Fruit fly (Drosophila melanogaster) whole organism, embryonic: Measurements from ENCODE around the gene CG33654.
A peak's percentile ranks its signal among the peaks of the same experiment; 100 is the strongest.

Source experiments
- Adf1 ChIP-seq: fragments of 200-800 bp; sonication (Bioruptor generic); IDR thresholded peaks from 2 replicates; pipeline ENCODE4 v1.3.6; 2022; ENCODE audit warnings: missing biosample characterization, missing genetic modification characterization
- CG10209 ChIP-seq: fragments of 200-800 bp; sonication (Bioruptor generic); optimal IDR thresholded peaks from 3 replicates; lab custom pipeline; 2017; ENCODE audit warnings: missing biosample characterization, mild to moderate bottlenecking, missing genetic modification characterization, missing genetic modification reagents
- CG12299 ChIP-seq: fragments of 200-800 bp; sonication (Bioruptor generic); optimal IDR thresholded peaks from 2 replicates; lab custom pipeline; 2018; ENCODE audit warnings: missing biosample characterization, mild to moderate bottlenecking, missing genetic modification characterization
- CG13123 ChIP-seq: fragments of 200-800 bp; sonication (Bioruptor generic); optimal IDR thresholded peaks from 2 replicates; lab custom pipeline; 2016; ENCODE audit warnings: missing biosample characterization, missing genetic modification characterization
- CG13287 ChIP-seq: fragments of 200-800 bp; sonication (Bioruptor generic); IDR thresholded peaks from 2 replicates; pipeline ENCODE4 v1.3.6; 2022; ENCODE audit warnings: missing biosample characterization, missing genetic modification characterization; ENCODE audit not compliant: partially characterized antibody
- CG13894 ChIP-seq: fragments of 200-800 bp; sonication (Bioruptor generic); optimal IDR thresholded peaks from 3 replicates; lab custom pipeline; 2018; ENCODE audit warnings: missing biosample characterization, mild to moderate bottlenecking, missing genetic modification characterization, moderate library complexity
- CG15479 ChIP-seq: fragments of 200-800 bp; sonication (Bioruptor generic); optimal IDR thresholded peaks from 3 replicates; lab custom pipeline; 2019; ENCODE audit warnings: missing biosample characterization, mild to moderate bottlenecking, missing genetic modification characterization, moderate library complexity
- CG18476 ChIP-seq: fragments of 200-800 bp; sonication (Bioruptor generic); optimal IDR thresholded peaks from 2 replicates; lab custom pipeline; 2016; ENCODE audit warnings: missing biosample characterization, mild to moderate bottlenecking, missing genetic modification characterization
- CG18764 ChIP-seq: fragments of 200-800 bp; sonication (Bioruptor generic); optimal IDR thresholded peaks from 3 replicates; lab custom pipeline; 2016; ENCODE audit warnings: missing biosample characterization, missing genetic modification characterization
- CG30403 ChIP-seq: fragments of 200-800 bp; sonication (Bioruptor generic); optimal IDR thresholded peaks from 3 replicates; lab custom pipeline; 2016; ENCODE audit warnings: missing biosample characterization, missing genetic modification characterization
- CG31224 ChIP-seq: fragments of 200-800 bp; sonication (Bioruptor generic); IDR thresholded peaks from 2 replicates; pipeline ENCODE4 v1.3.6; 2022; ENCODE audit warnings: missing biosample characterization, missing genetic modification characterization
- CG31388 ChIP-seq: fragments of 200-800 bp; sonication (Bioruptor generic); optimal IDR thresholded peaks from 2 replicates; lab custom pipeline; 2016; ENCODE audit warnings: missing biosample characterization, missing genetic modification characterization
- CG32532 ChIP-seq: fragments of 200-800 bp; sonication (Bioruptor generic); IDR thresholded peaks from 2 replicates; pipeline ENCODE4 v1.3.6; 2022; ENCODE audit warnings: missing biosample characterization, missing genetic modification characterization
- CG3838 ChIP-seq: fragments of 200-800 bp; sonication (Bioruptor generic); optimal IDR thresholded peaks from 3 replicates; lab custom pipeline; 2016; ENCODE audit warnings: missing biosample characterization, missing genetic modification characterization
- CG6854 ChIP-seq: fragments of 200-800 bp; sonication (Bioruptor generic); optimal IDR thresholded peaks from 3 replicates; lab custom pipeline; 2017; ENCODE audit warnings: missing biosample characterization, mild to moderate bottlenecking, missing genetic modification characterization
- CG7271 ChIP-seq: fragments of 200-800 bp; sonication (Bioruptor generic); optimal IDR thresholded peaks from 2 replicates; lab custom pipeline; 2018; ENCODE audit warnings: missing biosample characterization, mild to moderate bottlenecking, missing genetic modification characterization, moderate library complexity
- CG7987 ChIP-seq: fragments of 200-800 bp; sonication (Bioruptor generic); optimal IDR thresholded peaks from 2 replicates; lab custom pipeline; 2018; ENCODE audit warnings: missing biosample characterization, mild to moderate bottlenecking, missing genetic modification characterization, moderate library complexity
- CG8359 ChIP-seq: fragments of 200-800 bp; sonication (Bioruptor generic); optimal IDR thresholded peaks from 2 replicates; lab custom pipeline; 2017; ENCODE audit warnings: missing biosample characterization, mild to moderate bottlenecking, missing genetic modification characterization, borderline replicate concordance
- CG8478 ChIP-seq: fragments of >200 bp; optimal IDR thresholded peaks from 2 replicates; lab custom pipeline; 2018
- CG9932 ChIP-seq: fragments of 200-800 bp; sonication (Bioruptor generic); IDR thresholded peaks from 2 replicates; pipeline ENCODE4 v1.3.6; 2022; ENCODE audit warnings: missing biosample characterization, missing genetic modification characterization
- D19A ChIP-seq: fragments of 200-800 bp; optimal IDR thresholded peaks from 3 replicates; lab custom pipeline; 2019; ENCODE audit warnings: missing biosample characterization, mild to moderate bottlenecking, missing genetic modification characterization, moderate library complexity
- D19B ChIP-seq: fragments of 200-800 bp; sonication (Bioruptor generic); optimal IDR thresholded peaks from 2 replicates; lab custom pipeline; 2017; ENCODE audit warnings: missing biosample characterization, mild to moderate bottlenecking, missing genetic modification characterization
- ERR ChIP-seq: fragments of 200-800 bp; sonication (Bioruptor generic); optimal IDR thresholded peaks from 2 replicates; lab custom pipeline; 2016; ENCODE audit warnings: missing biosample characterization, missing genetic modification characterization
- Ets65A ChIP-seq: fragments of 200-800 bp; sonication (Bioruptor generic); peaks from one replicate; lab custom pipeline; 2016; ENCODE audit warnings: missing biosample characterization, missing genetic modification characterization
- GATAe ChIP-seq: fragments of 200-800 bp; sonication (Bioruptor generic); conservative IDR thresholded peaks from 2 replicates; pipeline ENCODE4 v1.3.6; 2022; ENCODE audit warnings: missing biosample characterization, missing genetic modification characterization
- Gsc ChIP-seq: fragments of 200-800 bp; sonication (Bioruptor generic); IDR thresholded peaks from 2 replicates; pipeline ENCODE4 v1.3.6; 2022; ENCODE audit warnings: missing biosample characterization, missing genetic modification characterization
- Hand ChIP-seq: fragments of 200-800 bp; sonication (Bioruptor generic); optimal IDR thresholded peaks from 2 replicates; lab custom pipeline; 2017; ENCODE audit warnings: mild to moderate bottlenecking, missing biosample characterization, missing genetic modification reagents, missing genetic modification characterization
- Hr3 ChIP-seq: fragments of 200-800 bp; sonication (Bioruptor generic); optimal IDR thresholded peaks from 3 replicates; lab custom pipeline; 2016; ENCODE audit warnings: missing biosample characterization, missing genetic modification characterization
- Hr39 ChIP-seq: fragments of >200 bp; optimal IDR thresholded peaks from 2 replicates; lab custom pipeline; 2017
- PHDP ChIP-seq: fragments of 200-800 bp; sonication (Bioruptor generic); optimal IDR thresholded peaks from 3 replicates; lab custom pipeline; 2018; ENCODE audit warnings: missing biosample characterization, mild to moderate bottlenecking, missing genetic modification characterization, moderate library complexity
- Sin3A ChIP-seq: fragments of >200 bp; optimal IDR thresholded peaks from 2 replicates; lab custom pipeline; 2018
- Stat92E ChIP-seq, 3 experiments: fragments of >200 bp in 2 of 3; fragments of 200-800 bp in 1 of 3; sonication (Bioruptor generic) in 1 of 3; optimal IDR thresholded peaks; 2 replicates each; lab custom pipeline; 2017 to 2019; ENCODE audit warnings: missing biosample characterization in 3 of 3, missing genetic modification characterization in 3 of 3, mild to moderate bottlenecking in 1 of 3, moderate library complexity in 1 of 3
- Usf ChIP-seq: fragments of 200-800 bp; sonication (Bioruptor generic); optimal IDR thresholded peaks from 2 replicates; lab custom pipeline; 2017; ENCODE audit warnings: missing genotype, missing biosample characterization, missing genetic modification characterization
- Xbp1 ChIP-seq: fragments of 200-800 bp; sonication (Bioruptor generic); optimal IDR thresholded peaks from 3 replicates; lab custom pipeline; 2016; ENCODE audit warnings: missing biosample characterization, mild to moderate bottlenecking, missing genetic modification characterization
- YL-1 ChIP-seq: fragments of 200-800 bp; sonication (Bioruptor generic); optimal IDR thresholded peaks from 3 replicates; lab custom pipeline; 2017; ENCODE audit warnings: missing biosample characterization, mild to moderate bottlenecking, missing genetic modification characterization
- ab ChIP-seq: fragments of 200-800 bp; sonication (Bioruptor generic); optimal IDR thresholded peaks from 2 replicates; lab custom pipeline; 2016; ENCODE audit warnings: missing biosample characterization, missing genetic modification characterization
- cad ChIP-seq: fragments of >200 bp; optimal IDR thresholded peaks from 2 replicates; lab custom pipeline; 2017; ENCODE audit warnings: missing biosample characterization, missing genetic modification characterization
- cg ChIP-seq: fragments of 200-800 bp; sonication (Bioruptor generic); optimal IDR thresholded peaks from 3 replicates; lab custom pipeline; 2019; ENCODE audit warnings: missing biosample characterization, mild to moderate bottlenecking, missing genetic modification characterization, moderate library complexity
- danr ChIP-seq: fragments of 200-800 bp; sonication (Bioruptor generic); IDR thresholded peaks from 2 replicates; pipeline ENCODE4 v1.3.6; 2022; ENCODE audit warnings: missing biosample characterization, missing genetic modification characterization
- fd102C ChIP-seq: fragments of 200-800 bp; sonication (Bioruptor generic); optimal IDR thresholded peaks from 2 replicates; lab custom pipeline; 2018; ENCODE audit warnings: missing biosample characterization, mild to moderate bottlenecking, missing genetic modification characterization, moderate library complexity
- fd3F ChIP-seq: fragments of 200-800 bp; sonication (Bioruptor generic); optimal IDR thresholded peaks from 2 replicates; lab custom pipeline; 2018; ENCODE audit warnings: missing biosample characterization, mild to moderate bottlenecking, missing genetic modification characterization, moderate library complexity
- grn ChIP-seq: fragments of 200-800 bp; sonication (Bioruptor generic); optimal IDR thresholded peaks from 3 replicates; lab custom pipeline; 2017; ENCODE audit warnings: missing biosample characterization, missing genetic modification characterization
- hth ChIP-seq: fragments of >200 bp; optimal IDR thresholded peaks from 2 replicates; lab custom pipeline; 2017; ENCODE audit warnings: inconsistent platforms
- insv ChIP-seq, 2 experiments: fragments of 200-800 bp; sonication (Bioruptor generic); optimal IDR thresholded peaks; 3 replicates each; lab custom pipeline; 2016 to 2018; ENCODE audit warnings: missing biosample characterization in 2 of 2, missing genetic modification characterization in 2 of 2
- ken ChIP-seq: fragments of 200-800 bp; sonication (Bioruptor generic); IDR thresholded peaks from 3 replicates; pipeline ENCODE4 v1.3.6; 2022; ENCODE audit warnings: missing biosample characterization, missing genetic modification characterization
- scrt ChIP-seq: fragments of 200-800 bp; sonication (Bioruptor generic); optimal IDR thresholded peaks from 2 replicates; lab custom pipeline; 2018; ENCODE audit warnings: missing biosample characterization, mild to moderate bottlenecking, missing genetic modification characterization, moderate library complexity
- sd ChIP-seq: fragments of 200-800 bp; sonication (Bioruptor generic); optimal IDR thresholded peaks from 3 replicates; lab custom pipeline; 2018; ENCODE audit warnings: missing biosample characterization, mild to moderate bottlenecking, missing genetic modification characterization, moderate library complexity
- sisA ChIP-seq: fragments of 200-800 bp; sonication (Bioruptor generic); IDR thresholded peaks from 2 replicates; pipeline ENCODE4 v1.3.6; 2022; ENCODE audit warnings: missing biosample characterization, missing genetic modification characterization
- sob ChIP-seq: fragments of 200-800 bp; sonication (Bioruptor generic); IDR thresholded peaks from 2 replicates; pipeline ENCODE4 v1.3.6; 2022; ENCODE audit warnings: missing biosample characterization, missing genetic modification characterization
- wdn ChIP-seq: fragments of 200-800 bp; sonication (Bioruptor generic); IDR thresholded peaks from 2 replicates; pipeline ENCODE4 v1.3.6; 2022; ENCODE audit warnings: missing biosample characterization, missing genetic modification characterization
- z ChIP-seq: fragments of 200-800 bp; sonication (Bioruptor generic); IDR thresholded peaks from 3 replicates; pipeline ENCODE4 v1.3.6; 2022; ENCODE audit warnings: missing biosample characterization, missing genetic modification characterization

The CG33654 gene

DNA sequence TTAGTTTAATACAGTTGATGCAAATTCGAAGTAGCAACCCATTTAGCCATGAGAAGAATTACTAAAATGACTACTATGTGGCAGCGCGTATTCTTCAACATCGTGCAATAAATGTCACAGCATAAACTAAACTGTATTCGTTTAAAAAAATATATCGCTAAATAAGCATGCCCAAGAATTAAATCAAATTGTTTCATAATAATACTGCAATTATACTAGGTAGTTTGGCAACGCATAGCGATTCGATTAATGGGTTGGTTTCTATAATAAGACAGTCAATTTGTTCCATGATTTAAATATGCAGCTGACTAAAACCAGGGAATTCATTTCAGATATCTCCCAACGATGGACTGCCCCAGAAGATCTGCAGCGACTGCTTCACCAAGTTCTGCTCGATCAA, at the start of gene CG33654:
Gene CG33654, minus strand, starts transcription at position 101 of the 400 bp plus-strand sequence.
- TF ChIP-seq Gsc (GFP tag; lab: Robert Waterston, UW) (no peak), CG12299 (tag; lab: Kevin White, UChicago) (no peak), CG13287 (GFP tag; lab: Robert Waterston, UW) (no peak), Hr39 (no peak), Stat92E (GFP tag; optimal IDR thresholded peaks at IDR 0.05; lab: Kevin White, UChicago) (no peak), D19B (GFP tag; lab: Kevin White, UChicago) (no peak), CG8359 (no peak), Usf (GFP tag; lab: Kevin White, UChicago) (no peak), wdn (GFP tag; lab: Robert Waterston, UW) (no peak), sd (tag; lab: Kevin White, UChicago) (no peak), CG31388 (no peak), Sin3A (lab: Kevin White, UChicago) (no peak), cad (GFP tag; lab: Kevin White, UChicago) (no peak), sisA (no peak), hth (lab: Kevin White, UChicago) (no peak), cg (GFP tag; lab: Kevin White, UChicago) (no peak), YL-1 (GFP tag; lab: Kevin White, UChicago) (no peak)

DNA sequence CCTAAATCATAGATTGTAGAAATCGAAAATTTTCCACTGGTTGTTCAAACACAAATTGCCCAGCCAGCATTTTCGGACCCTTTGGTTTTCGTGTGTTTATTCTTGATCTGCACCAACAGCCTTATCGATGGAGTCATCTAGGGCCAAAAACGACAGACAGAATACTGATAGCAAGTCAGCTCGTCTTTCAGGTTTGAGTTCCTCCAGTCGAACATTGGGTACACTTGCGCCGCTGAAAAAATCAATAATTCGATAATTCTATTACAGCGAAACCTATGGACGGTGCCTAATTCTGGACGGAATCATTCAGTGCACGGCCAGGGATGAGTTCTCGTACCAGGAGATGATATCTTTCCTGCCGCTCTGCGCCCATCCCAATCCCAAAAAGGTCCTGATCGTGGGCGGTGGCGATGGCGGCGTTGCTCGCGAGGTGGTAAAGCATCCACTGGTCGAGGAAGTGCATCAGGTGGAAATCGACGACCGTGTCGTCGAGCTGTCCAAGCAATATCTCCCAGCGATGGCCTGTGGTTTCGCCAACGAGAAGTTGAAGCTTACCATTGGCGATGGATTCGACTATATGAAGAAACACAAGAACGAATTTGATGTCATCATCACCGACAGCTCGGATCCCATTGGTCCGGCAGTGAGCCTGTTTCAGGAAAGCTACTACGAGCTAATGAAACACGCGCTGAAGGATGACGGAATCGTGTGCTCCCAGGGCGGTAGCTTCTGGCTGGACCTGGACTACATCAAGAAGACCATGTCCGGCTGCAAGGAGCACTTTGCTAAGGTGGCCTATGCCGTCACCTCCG, 49.3 kb upstream of the CG33654 start:
- no peak for TF ChIP-seq sob
- TF ChIP-seq PHDP (tag; lab: Kevin White, UChicago): no peak
- TF ChIP-seq CG8478 (lab: Kevin White, UChicago): peak; percentile 27
- TF ChIP-seq grn (GFP tag; lab: Kevin White, UChicago): peak; percentile 47
- no peak for TF ChIP-seq GATAe (GFP tag; lab: Robert Waterston, UW)
- TF ChIP-seq CG31388: no peak
- no peak for TF ChIP-seq fd3F
- no peak for TF ChIP-seq CG3838 (GFP tag; lab: Kevin White, UChicago)
- TF ChIP-seq CG13123 (GFP tag; lab: Kevin White, UChicago): no peak
- no peak for TF ChIP-seq CG13894 (tag; lab: Kevin White, UChicago)
- no peak for TF ChIP-seq CG7987 (GFP tag; lab: Kevin White, UChicago)
- no peak for TF ChIP-seq ab (GFP tag; lab: Kevin White, UChicago)
- TF ChIP-seq Hand (GFP tag; lab: Kevin White, UChicago): no peak
- no peak for TF ChIP-seq CG18764 (GFP tag; lab: Kevin White, UChicago)
- no peak for TF ChIP-seq ken (GFP tag; lab: Robert Waterston, UW)
- TF ChIP-seq Ets65A (GFP tag; lab: Kevin White, UChicago): peak; percentile 91
- TF ChIP-seq Hr3 (GFP tag; lab: Kevin White, UChicago): no peak
- TF ChIP-seq CG18476 (GFP tag; lab: Kevin White, UChicago): no peak
- no peak for TF ChIP-seq scrt (GFP tag; lab: Kevin White, UChicago)
- TF ChIP-seq Adf1 (GFP tag; lab: Robert Waterston, UW): no peak
- no peak for TF ChIP-seq CG10209 (GFP tag; lab: Kevin White, UChicago)
- TF ChIP-seq CG31224: no peak
- TF ChIP-seq fd102C: no peak
- TF ChIP-seq CG7271 (tag; lab: Kevin White, UChicago): no peak
- TF ChIP-seq CG9932 (GFP tag; lab: Robert Waterston, UW): no peak
- TF ChIP-seq Xbp1 (GFP tag; lab: Kevin White, UChicago): no peak
- peak; percentile 72 for TF ChIP-seq CG15479 (GFP tag; lab: Kevin White, UChicago)
- no peak for TF ChIP-seq CG6854 (GFP tag; lab: Kevin White, UChicago)
- TF ChIP-seq D19A (tag; lab: Kevin White, UChicago): peak; percentile 67
- TF ChIP-seq CG30403 (GFP tag; lab: Kevin White, UChicago): no peak
- TF ChIP-seq insv (GFP tag; optimal IDR thresholded peaks at IDR 0.05; lab: Kevin White, UChicago): no peak
- no peak for TF ChIP-seq z (GFP tag; lab: Robert Waterston, UW)
- TF ChIP-seq ERR (GFP tag; lab: Kevin White, UChicago): no peak
- no peak for TF ChIP-seq danr (GFP tag; lab: Robert Waterston, UW)
- TF ChIP-seq CG32532 (GFP tag; lab: Robert Waterston, UW): no peak
